Worm (Caenorhabditis elegans) whole organism, L4/young adult: ENCODE results near the gene srd-11.

Experiments
- W03F9.2 ChIP-seq: fragments of 150-350 bp; optimal IDR thresholded peaks from 2 replicates; lab custom pipeline; 2014; ENCODE audit warnings: missing biosample characterization, missing genetic modification characterization
- dao-5 ChIP-seq: sonication (generic microtip); optimal IDR thresholded peaks from 2 replicates; lab custom pipeline; 2016; ENCODE audit warnings: missing genotype, missing genetic modification characterization, moderate library complexity, missing compliant biosample characterization
- him-1 ChIP-seq: sonication (generic microtip); optimal IDR thresholded peaks from 2 replicates; lab custom pipeline; 2016; ENCODE audit warnings: missing genotype, missing genetic modification reagents, missing genetic modification characterization, missing compliant biosample characterization

The srd-11 gene

ce11 chrV:13625517-13626097, 6.0 kb upstream of the srd-11 start, which contains the start of the genes nduv-2 and F53F4.12:
Gene nduv-2 (minus strand): TSS chrV:13625567.
Gene F53F4.12 (plus strand): TSS chrV:13626047.
- TF ChIP-seq dao-5 (tag; lab: Kevin White, UChicago) (no peak), him-1 (tag; lab: Kevin White, UChicago) (no peak), W03F9.2 (no peak)

- TF ChIP-seq him-1 (tag; lab: Kevin White, UChicago) (no peak), W03F9.2 (no peak), dao-5 (tag; lab: Kevin White, UChicago) (no peak)
Measured at ce11 chrV:13624424-13624823, 4.8 kb upstream of the srd-11 start, which contains the start of gene F53F4.11. Gene F53F4.11 (minus strand): TSS chrV:13624524.

ce11 chrV:13621720-13622119, 2.1 kb upstream of the srd-11 start, which contains the start of gene F53F4.16:
Gene F53F4.16 (minus strand): TSS chrV:13621820.
- no peak for TF ChIP-seq W03F9.2
- TF ChIP-seq him-1 (tag; lab: Kevin White, UChicago) = no peak
- no peak for TF ChIP-seq dao-5 (tag; lab: Kevin White, UChicago)

ce11 chrV:13620676-13621075, 1.0 kb upstream of the srd-11 start, which contains the start of gene F53F4.15:
Gene F53F4.15 (plus strand): TSS chrV:13620976.
- TF ChIP-seq him-1 (tag; lab: Kevin White, UChicago) (no peak), W03F9.2 (no peak), dao-5 (tag; lab: Kevin White, UChicago) (no peak)

- TF ChIP-seq dao-5 (tag; lab: Kevin White, UChicago) = no peak
- TF ChIP-seq him-1 (tag; lab: Kevin White, UChicago) = no peak
- no peak for TF ChIP-seq W03F9.2
Measured at ce11 chrV:13613870-13614269, 5.8 kb downstream of the srd-11 start, which contains the start of gene F53F4.7. Gene F53F4.7 (minus strand): TSS chrV:13613970.

ce11 chrV:13611782-13612181, 7.9 kb downstream of the srd-11 start, which contains the start of gene spig-9:
Gene spig-9 (minus strand): TSS chrV:13611882.
- TF ChIP-seq him-1 (tag; lab: Kevin White, UChicago) (no peak), dao-5 (tag; lab: Kevin White, UChicago) (no peak), W03F9.2 (no peak)

- TF ChIP-seq him-1 (tag; lab: Kevin White, UChicago) (no peak), W03F9.2 (no peak), dao-5 (tag; lab: Kevin White, UChicago) (no peak)
Measured at ce11 chrV:13609806-13610205, 9.8 kb downstream of the srd-11 start.

- no peak for TF ChIP-seq him-1 (tag; lab: Kevin White, UChicago)
- TF ChIP-seq W03F9.2 = no peak
- no peak for TF ChIP-seq dao-5 (tag; lab: Kevin White, UChicago)
Measured at ce11 chrV:13608486-13608885, 11.2 kb downstream of the srd-11 start.

- no peak for TF ChIP-seq him-1 (tag; lab: Kevin White, UChicago)
- TF ChIP-seq dao-5 (tag; lab: Kevin White, UChicago) = no peak
- TF ChIP-seq W03F9.2 = no peak
Measured at ce11 chrV:13606651-13607242, 12.9 kb downstream of the srd-11 start, which contains the start of gene fmo-4. Gene fmo-4 (minus strand): TSS chrV:13606701.

- no peak for TF ChIP-seq W03F9.2
- no peak for TF ChIP-seq him-1 (tag; lab: Kevin White, UChicago)
- TF ChIP-seq dao-5 (tag; lab: Kevin White, UChicago) = no peak
Measured at ce11 chrV:13600882-13601281, 18.8 kb downstream of the srd-11 start, which contains the start of gene rdy-2. Gene rdy-2 (minus strand): TSS chrV:13600982.

- TF ChIP-seq him-1 (tag; lab: Kevin White, UChicago) (no peak), W03F9.2 (no peak), dao-5 (tag; lab: Kevin White, UChicago) (no peak)
Measured at ce11 chrV:13598370-13598769, 21.3 kb downstream of the srd-11 start.

- TF ChIP-seq him-1 (tag; lab: Kevin White, UChicago) = no peak
- TF ChIP-seq W03F9.2 = no peak
- TF ChIP-seq dao-5 (tag; lab: Kevin White, UChicago) = no peak
Measured at ce11 chrV:13593083-13593482, 26.6 kb downstream of the srd-11 start, which contains the start of gene F53F4.4. Gene F53F4.4 (plus strand): TSS chrV:13593383.

- peak; percentile 23 for TF ChIP-seq W03F9.2
- no peak for TF ChIP-seq him-1 (tag; lab: Kevin White, UChicago)
Measured at ce11 chrV:13591504-13592174, 28.0 kb downstream of the srd-11 start, which contains the start of gene tbcb-1. Gene tbcb-1 (plus strand): TSS chrV:13592124.
